Fruit fly (Drosophila melanogaster): Measurements from ENCODE around the gene alpha-Man-Ib.

Gene alpha-Man-Ib

dm6 chr3R:29148072-29148471 lies 35.5 kb upstream of the alpha-Man-Ib start, which contains the start of the genes CG11882 and Pglym78 (continued):
- TF ChIP-seq ERR (GFP tag; optimal IDR thresholded peaks at IDR 0.05) (peak; percentile 100), psq (GFP tag; optimal IDR thresholded peaks at IDR 0.05) (no peak), jumu (GFP tag; optimal IDR thresholded peaks at IDR 0.05) (peak; percentile 70), slou (GFP tag; optimal IDR thresholded peaks at IDR 0.05) (no peak), Adf1 (GFP tag; IDR thresholded peaks at IDR 0.05) (peak; percentile 65; the same call in 1 of the 2 replicates), CG4328 (GFP tag; optimal IDR thresholded peaks at IDR 0.05) (no peak), CG15073 (GFP tag; optimal IDR thresholded peaks at IDR 0.05) (no peak), mld (GFP tag; IDR thresholded peaks at IDR 0.05; ENCODE audit: partially characterized antibody) (no peak), inv (GFP tag; IDR thresholded peaks at IDR 0.05; ENCODE audit: partially characterized antibody) (peak; percentile 30; the same call in 1 of the 2 replicates), schlank (tag; optimal IDR thresholded peaks at IDR 0.05) (no peak), trem (tag; optimal IDR thresholded peaks at IDR 0.05) (peak; percentile 98), CG1792 (GFP tag; optimal IDR thresholded peaks at IDR 0.05) (no peak), Taf1 (GFP tag; IDR thresholded peaks at IDR 0.05) (no peak), CG15011 (GFP tag; optimal IDR thresholded peaks at IDR 0.05) (no peak), tup (GFP tag; optimal IDR thresholded peaks at IDR 0.05) (no peak), Opbp (GFP tag; IDR thresholded peaks at IDR 0.05; ENCODE audit: partially characterized antibody) (peak; percentile 66), Dip3 (GFP tag; optimal IDR thresholded peaks at IDR 0.05) (peak; percentile 5), CG9609 (GFP tag; optimal IDR thresholded peaks at IDR 0.05) (peak; percentile 55), corto (GFP tag; optimal IDR thresholded peaks at IDR 0.05) (no peak), sob (GFP tag; IDR thresholded peaks at IDR 0.05) (peak; percentile 68), CG11456 (GFP tag; IDR thresholded peaks at IDR 0.05) (peak; percentile 68; the same call in 2 of the 3 replicates), CG13894 (tag; optimal IDR thresholded peaks at IDR 0.05) (peak; percentile 74), mirr (GFP tag; optimal IDR thresholded peaks at IDR 0.05) (peak; percentile 34), CG2116 (GFP tag; optimal IDR thresholded peaks at IDR 0.05) (peak; percentile 74), CG3726 (GFP tag; IDR thresholded peaks at IDR 0.05) (no peak), bowl (GFP tag; IDR thresholded peaks at IDR 0.05) (no peak), Hr51 (GFP tag; optimal IDR thresholded peaks at IDR 0.05) (peak; percentile 16 to 31), ems (GFP tag; optimal IDR thresholded peaks at IDR 0.05) (no peak), cg (GFP tag; optimal IDR thresholded peaks at IDR 0.05) (no peak), CG12155 (GFP tag; optimal IDR thresholded peaks at IDR 0.05) (peak; percentile 57), CG7987 (GFP tag; optimal IDR thresholded peaks at IDR 0.05) (peak; percentile 75), CG15514 (GFP tag; optimal IDR thresholded peaks at IDR 0.05) (peak; percentile 90), hkb (optimal IDR thresholded peaks at IDR 0.05) (no peak), hkb (GFP tag; IDR thresholded peaks at IDR 0.05) (no peak; the same call in 1 of the 2 replicates), Hand (GFP tag; optimal IDR thresholded peaks at IDR 0.05) (no peak), jigr1 (GFP tag; IDR thresholded peaks at IDR 0.05) (no peak), bigmax (GFP tag; optimal IDR thresholded peaks at IDR 0.05) (peak; percentile 4), CG18764 (GFP tag; optimal IDR thresholded peaks at IDR 0.05) (peak; percentile 25), CG18262 (tag; optimal IDR thresholded peaks at IDR 0.05) (no peak), Jarid2 (GFP tag; optimal IDR thresholded peaks at IDR 0.05) (no peak), CG2678 (tag; optimal IDR thresholded peaks at IDR 0.05) (no peak), HLH4C (GFP tag; IDR thresholded peaks at IDR 0.05; ENCODE audit: partially characterized antibody) (peak; percentile 43; the same call in 1 of the 3 replicates), run (tag; optimal IDR thresholded peaks at IDR 0.05) (no peak), Mad (GFP tag; optimal IDR thresholded peaks at IDR 0.05) (no peak), wdn (GFP tag; IDR thresholded peaks at IDR 0.05) (peak; percentile 41; the same call in 1 of the 2 replicates), BEAF-32 (GFP tag; optimal IDR thresholded peaks at IDR 0.05) (peak; percentile 60), slbo (GFP tag; IDR thresholded peaks at IDR 0.05) (peak; percentile 74), CG31224 (GFP tag; IDR thresholded peaks at IDR 0.05) (no peak), amos (GFP tag; IDR thresholded peaks at IDR 0.05; ENCODE audit: partially characterized antibody) (peak; percentile 58; the same call in 1 of the 2 replicates), ase (GFP tag; IDR thresholded peaks at IDR 0.05) (peak; percentile 53; the same call in 1 of the 3 replicates)
